Worm (Caenorhabditis elegans) whole organism, L3 larva: ENCODE results near the gene Y102A5C.2.
A peak's percentile ranks its signal among the peaks of the same experiment; 100 is the strongest.

Experiments used
- R02D3.7 ChIP-seq: fragments of 150-350 bp; optimal IDR thresholded peaks from 2 replicates; lab custom pipeline; 2014; ENCODE audit warnings: missing biosample characterization, missing genetic modification characterization
- aly-2 ChIP-seq: fragments of 150-350 bp; optimal IDR thresholded peaks from 2 replicates; lab custom pipeline; 2014; ENCODE audit warnings: missing biosample characterization, missing genetic modification characterization
- ama-1 ChIP-seq: fragments of 150-350 bp; optimal IDR thresholded peaks from 2 replicates; lab custom pipeline; 2018
- ceh-16 ChIP-seq: sonication (generic microtip); optimal IDR thresholded peaks from 2 replicates; lab custom pipeline; 2017; ENCODE audit warnings: missing biosample characterization, missing genetic modification characterization
- ceh-28 ChIP-seq: fragments of 150-350 bp; optimal IDR thresholded peaks from 2 replicates; lab custom pipeline; 2014; ENCODE audit warnings: missing biosample characterization, missing genetic modification reagents, missing genetic modification characterization
- ceh-82 ChIP-seq: fragments of 150-350 bp; optimal IDR thresholded peaks from 2 replicates; lab custom pipeline; 2014; ENCODE audit warnings: missing biosample characterization, missing genetic modification characterization
- ceh-9 ChIP-seq: sonication (generic microtip); optimal IDR thresholded peaks from 2 replicates; lab custom pipeline; 2018; ENCODE audit warnings: missing biosample characterization, missing genetic modification characterization
- daf-12 ChIP-seq: fragments of 150-350 bp; optimal IDR thresholded peaks from 2 replicates; lab custom pipeline; 2014; ENCODE audit warnings: missing biosample characterization, missing genetic modification reagents, missing genetic modification characterization
- egl-27 ChIP-seq: sonication (generic microtip); optimal IDR thresholded peaks from 4 replicates; lab custom pipeline; 2017; ENCODE audit warnings: missing biosample characterization, missing genetic modification reagents, missing genetic modification characterization
- egl-5 ChIP-seq: fragments of 150-350 bp; optimal IDR thresholded peaks from 2 replicates; lab custom pipeline; 2017; ENCODE audit warnings: missing biosample characterization, missing genetic modification reagents, missing genetic modification characterization, inconsistent platforms
- elt-1 ChIP-seq: fragments of 150-350 bp; optimal IDR thresholded peaks from 2 replicates; lab custom pipeline; 2014; ENCODE audit warnings: missing biosample characterization, missing genetic modification characterization
- elt-2 ChIP-seq: sonication (generic microtip); optimal IDR thresholded peaks from 2 replicates; lab custom pipeline; 2016; ENCODE audit warnings: missing genetic modification reagents, mild to moderate bottlenecking, missing genetic modification characterization, missing compliant biosample characterization
- elt-3 ChIP-seq, 3 experiments: fragments of 150-350 bp in 1 of 3; sonication (generic microtip) in 2 of 3; optimal IDR thresholded peaks; 2 replicates in 2 of 3; 4 replicates in 1 of 3; lab custom pipeline; 2014 to 2017; ENCODE audit warnings: missing biosample characterization in 3 of 3, missing genetic modification characterization in 3 of 3
- eor-1 ChIP-seq, 2 experiments: fragments of 150-350 bp; optimal IDR thresholded peaks; 2 replicates each; lab custom pipeline; 2014 to 2018; ENCODE audit warnings: missing biosample characterization in 2 of 2, missing genetic modification characterization in 2 of 2
- fkh-10 ChIP-seq: sonication (generic microtip); optimal IDR thresholded peaks from 2 replicates; lab custom pipeline; 2017; ENCODE audit warnings: missing biosample characterization, missing genetic modification reagents, missing genetic modification characterization
- fos-1 ChIP-seq: fragments of 150-350 bp; optimal IDR thresholded peaks from 2 replicates; lab custom pipeline; 2014; ENCODE audit warnings: missing biosample characterization, missing genetic modification characterization
- hmg-11 ChIP-seq: sonication (generic microtip); optimal IDR thresholded peaks from 2 replicates; lab custom pipeline; 2016; ENCODE audit warnings: missing genetic modification characterization, missing compliant biosample characterization
- jun-1 ChIP-seq: fragments of 150-350 bp; optimal IDR thresholded peaks from 2 replicates; lab custom pipeline; 2014; ENCODE audit warnings: missing biosample characterization, missing genetic modification reagents, missing genetic modification characterization
- lin-15B ChIP-seq: fragments of 150-350 bp; optimal IDR thresholded peaks from 2 replicates; lab custom pipeline; 2014; ENCODE audit warnings: missing biosample characterization, missing genetic modification characterization
- lin-39 ChIP-seq: fragments of 150-350 bp; optimal IDR thresholded peaks from 2 replicates; lab custom pipeline; 2018; ENCODE audit warnings: missing biosample characterization, missing genetic modification reagents, missing genetic modification characterization
- lsy-12 ChIP-seq: sonication (generic microtip); optimal IDR thresholded peaks from 2 replicates; lab custom pipeline; 2016; ENCODE audit warnings: mild to moderate bottlenecking, missing genetic modification characterization, missing compliant biosample characterization
- mdl-1 ChIP-seq: fragments of 150-350 bp; optimal IDR thresholded peaks from 2 replicates; lab custom pipeline; 2014; ENCODE audit warnings: missing biosample characterization, missing genetic modification characterization
- mml-1 ChIP-seq: fragments of 150-350 bp; sonication (generic microtip); optimal IDR thresholded peaks from 3 replicates; lab custom pipeline; 2014; ENCODE audit warnings: missing biosample characterization, missing genetic modification characterization
- nfya-1 ChIP-seq: sonication (generic microtip); optimal IDR thresholded peaks from 2 replicates; lab custom pipeline; 2017; ENCODE audit warnings: missing genetic modification characterization, mild to moderate bottlenecking, missing compliant biosample characterization, antibody characterized with exemption, moderate library complexity; ENCODE audit not compliant: insufficient read depth
- nhr-11 ChIP-seq: fragments of 150-350 bp; optimal IDR thresholded peaks from 2 replicates; lab custom pipeline; 2014; ENCODE audit warnings: missing biosample characterization, missing genetic modification characterization
- nhr-12 ChIP-seq: fragments of 150-350 bp; optimal IDR thresholded peaks from 2 replicates; lab custom pipeline; 2014; ENCODE audit warnings: missing biosample characterization, missing genetic modification characterization
- nhr-23 ChIP-seq: fragments of 150-350 bp; optimal IDR thresholded peaks from 2 replicates; lab custom pipeline; 2014; ENCODE audit warnings: missing biosample characterization, missing genetic modification reagents, missing genetic modification characterization
- nhr-237 ChIP-seq: fragments of 150-350 bp; optimal IDR thresholded peaks from 2 replicates; lab custom pipeline; 2014; ENCODE audit warnings: missing biosample characterization, missing genetic modification characterization
- nhr-25 ChIP-seq: sonication (generic microtip); optimal IDR thresholded peaks from 2 replicates; lab custom pipeline; 2017; ENCODE audit warnings: missing biosample characterization, missing genetic modification characterization
- nhr-28 ChIP-seq: fragments of 150-350 bp; optimal IDR thresholded peaks from 2 replicates; lab custom pipeline; 2014; ENCODE audit warnings: missing biosample characterization, missing genetic modification characterization
- nhr-43 ChIP-seq: sonication (generic microtip); optimal IDR thresholded peaks from 2 replicates; lab custom pipeline; 2016; ENCODE audit warnings: mild to moderate bottlenecking, missing genetic modification characterization, missing compliant biosample characterization; ENCODE audit not compliant: poor library complexity, severe bottlenecking
- nhr-67 ChIP-seq: fragments of 150-350 bp; optimal IDR thresholded peaks from 2 replicates; lab custom pipeline; 2014; ENCODE audit warnings: missing biosample characterization, missing genetic modification characterization
- nhr-76 ChIP-seq: fragments of 150-350 bp; sonication (generic microtip); optimal IDR thresholded peaks from 5 replicates; lab custom pipeline; 2014; ENCODE audit warnings: missing biosample characterization, missing genetic modification characterization
- nhr-77 ChIP-seq: fragments of 150-350 bp; optimal IDR thresholded peaks from 2 replicates; lab custom pipeline; 2014; ENCODE audit warnings: missing biosample characterization, missing genetic modification characterization
- pha-4 ChIP-seq: fragments of 150-350 bp; optimal IDR thresholded peaks from 2 replicates; lab custom pipeline; 2014; ENCODE audit warnings: missing biosample characterization, missing genetic modification reagents, missing genetic modification characterization
- pqm-1 ChIP-seq: fragments of 150-350 bp; optimal IDR thresholded peaks from 2 replicates; lab custom pipeline; 2017; ENCODE audit warnings: missing biosample characterization, missing genetic modification characterization, inconsistent platforms
- sea-2 ChIP-seq: fragments of 150-350 bp; sonication (generic microtip); optimal IDR thresholded peaks from 4 replicates; lab custom pipeline; 2014; ENCODE audit warnings: missing biosample characterization, missing genetic modification reagents, missing genetic modification characterization
- skn-1 ChIP-seq: fragments of 150-350 bp; optimal IDR thresholded peaks from 2 replicates; lab custom pipeline; 2014; ENCODE audit warnings: missing biosample characterization, missing genetic modification characterization
- snpc-4 ChIP-seq: fragments of 150-350 bp; optimal IDR thresholded peaks from 2 replicates; lab custom pipeline; 2014; ENCODE audit warnings: missing biosample characterization, missing genetic modification characterization
- tbx-2 ChIP-seq: sonication (generic microtip); optimal IDR thresholded peaks from 2 replicates; lab custom pipeline; 2016; ENCODE audit warnings: mild to moderate bottlenecking, missing genetic modification characterization, missing compliant biosample characterization
- unc-62 ChIP-seq: fragments of 150-350 bp; sonication (generic microtip); optimal IDR thresholded peaks from 4 replicates; lab custom pipeline; 2014; ENCODE audit warnings: missing biosample characterization, missing genetic modification reagents, missing genetic modification characterization
- ztf-11 ChIP-seq: fragments of 150-350 bp; optimal IDR thresholded peaks from 2 replicates; lab custom pipeline; 2014; ENCODE audit warnings: missing biosample characterization, missing genetic modification characterization

Y102A5C.2 gene

ce11 chrV:16958975-16959374 is 40.4 kb downstream of the Y102A5C.2 start:
- TF ChIP-seq nfya-1 (tag; lab: Kevin White, UChicago) (peak; percentile 93), jun-1 (tag; lab: Kevin White, UChicago) (no peak), mml-1 (tag; lab: Kevin White, UChicago) (no peak), pha-4 (tag; lab: Kevin White, UChicago) (no peak), skn-1 (tag; lab: Kevin White, UChicago) (peak; percentile 15), ceh-9 (tag; lab: Kevin White, UChicago) (no peak)
- TF ChIP-seq, all 47 proteins: peak for 2

ce11 chrV:16965655-16966054 is 47.1 kb downstream of the Y102A5C.2 start, which contains the start of gene efl-1:
efl-1 (minus strand) TSS chrV:16965675.
- TF ChIP-seq hmg-11 (tag; lab: Kevin White, UChicago) (peak; percentile 50), nhr-67 (tag; lab: Kevin White, UChicago) (no peak), nhr-76 (tag; lab: Kevin White, UChicago) (no peak), sea-2 (GFP tag; lab: Kevin White, UChicago) (no peak), ceh-28 (tag; lab: Kevin White, UChicago) (peak; percentile 82), lsy-12 (peak; percentile 47), snpc-4 (tag; lab: Kevin White, UChicago) (peak; percentile 93), nfya-1 (tag; lab: Kevin White, UChicago) (peak; percentile 92), lin-39 (peak; percentile 92), fos-1 (tag; lab: Kevin White, UChicago) (peak; percentile 7), ztf-11 (tag; lab: Kevin White, UChicago) (no peak), skn-1 (tag; lab: Kevin White, UChicago) (peak; percentile 93), nhr-11 (tag; lab: Kevin White, UChicago) (no peak), pha-4 (tag; lab: Kevin White, UChicago) (peak; percentile 93), nhr-77 (tag; lab: Kevin White, UChicago) (peak; percentile 36), mdl-1 (tag; lab: Kevin White, UChicago) (no peak), egl-5 (peak; percentile 97), elt-1 (tag; lab: Kevin White, UChicago) (no peak), aly-2 (tag; lab: Kevin White, UChicago) (no peak), nhr-23 (tag; lab: Kevin White, UChicago) (peak; percentile 94), nhr-43 (tag; lab: Kevin White, UChicago) (no peak), ceh-82 (peak; percentile 85), unc-62 (GFP tag; lab: Kevin White, UChicago) (peak; percentile 35), elt-2 (tag; lab: Kevin White, UChicago) (peak; percentile 64), ama-1 (peak; percentile 63), nhr-237 (tag; lab: Kevin White, UChicago) (no peak), lin-15B (tag; lab: Kevin White, UChicago) (peak; percentile 94), egl-27 (tag; lab: Kevin White, UChicago) (no peak), R02D3.7 (tag; lab: Kevin White, UChicago) (peak; percentile 81), daf-12 (tag; lab: Kevin White, UChicago) (no peak), pqm-1 (tag; lab: Kevin White, UChicago) (peak; percentile 78), jun-1 (tag; lab: Kevin White, UChicago) (peak; percentile 67), eor-1 (tag; optimal IDR thresholded peaks at IDR 0.05; lab: Kevin White, UChicago) (no peak), nhr-12 (no peak), mml-1 (tag; lab: Kevin White, UChicago) (no peak), tbx-2 (peak; percentile 64), ceh-16 (tag; lab: Kevin White, UChicago) (no peak), elt-3 (tag; optimal IDR thresholded peaks at IDR 0.05; lab: Kevin White, UChicago) (no peak), fkh-10 (GFP tag; lab: Kevin White, UChicago) (peak; percentile 83), nhr-28 (tag; lab: Kevin White, UChicago) (no peak), nhr-25 (tag; lab: Kevin White, UChicago) (peak; percentile 87)
